Fruit fly (Drosophila melanogaster): ENCODE results near the gene CG14810.

DNA sequence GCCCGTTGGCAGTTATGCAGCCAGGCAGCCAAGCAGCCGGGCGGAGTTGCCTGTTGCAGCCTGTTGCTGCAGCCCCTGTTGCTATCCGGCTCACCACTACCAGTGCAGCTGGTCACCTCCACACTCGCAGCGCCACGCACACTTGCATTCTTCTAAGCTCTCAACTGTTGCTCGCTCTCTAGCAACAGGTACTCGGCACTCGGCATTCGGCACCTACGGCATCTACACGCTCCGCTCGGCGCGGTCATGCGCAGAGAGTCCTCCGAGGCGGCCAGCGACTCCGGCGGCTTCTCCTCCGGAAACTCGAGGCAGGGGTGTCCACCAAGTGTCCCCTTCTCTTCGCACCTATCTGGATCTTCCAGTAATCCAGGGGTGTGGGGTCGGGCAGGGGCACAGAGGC lies 9.0 kb downstream of the CG14810 start:
- no peak for TF ChIP-seq pan (optimal IDR thresholded peaks at IDR 0.05)
- TF ChIP-seq usp (GFP tag; optimal IDR thresholded peaks at IDR 0.05), result no peak
- no peak for TF ChIP-seq CG8478 (optimal IDR thresholded peaks at IDR 0.05)
- TF ChIP-seq EcR (GFP tag; optimal IDR thresholded peaks at IDR 0.05), result no peak
- no peak for TF ChIP-seq psq (optimal IDR thresholded peaks at IDR 0.05)

Data from whole organism.